Worm (Caenorhabditis elegans) whole organism, young adult: ENCODE results near the gene clec-195.

ENCODE experiments used
- B0035.1 ChIP-seq: sonication (generic microtip); optimal IDR thresholded peaks from 2 replicates; lab custom pipeline; 2016; ENCODE audit warnings: missing genetic modification characterization, mild to moderate bottlenecking, missing compliant biosample characterization, missing genotype, missing genetic modification reagents
- D2030.7 ChIP-seq: fragments of 200-800 bp; sonication (Bioruptor generic); IDR thresholded peaks from 2 replicates; pipeline ENCODE4 v1.3.6; 2022; ENCODE audit warnings: missing genetic modification reagents, missing genetic modification characterization, missing compliant biosample characterization
- F23B12.7 ChIP-seq: sonication (generic microtip); optimal IDR thresholded peaks from 2 replicates; lab custom pipeline; 2017; ENCODE audit warnings: missing genetic modification characterization, mild to moderate bottlenecking, missing compliant biosample characterization, antibody characterized with exemption, moderate library complexity; ENCODE audit not compliant: insufficient read depth
- F39B2.1 ChIP-seq: fragments of 200-800 bp; sonication (Bioruptor generic); IDR thresholded peaks from 2 replicates; pipeline ENCODE4 v1.3.6; 2022; ENCODE audit warnings: missing genetic modification reagents, missing genetic modification characterization, missing compliant biosample characterization
- F49E8.2 ChIP-seq: sonication (generic microtip); optimal IDR thresholded peaks from 3 replicates; lab custom pipeline; 2017; ENCODE audit warnings: missing genetic modification characterization, mild to moderate bottlenecking, missing compliant biosample characterization, antibody characterized with exemption, moderate library complexity; ENCODE audit not compliant: insufficient read depth
- F52B5.7 ChIP-seq: sonication (generic microtip); optimal IDR thresholded peaks from 2 replicates; lab custom pipeline; 2016; ENCODE audit warnings: mild to moderate bottlenecking, missing genetic modification characterization, missing compliant biosample characterization
- F57C9.4 ChIP-seq: sonication (generic microtip); optimal IDR thresholded peaks from 2 replicates; lab custom pipeline; 2017; ENCODE audit warnings: mild to moderate bottlenecking, missing genetic modification characterization, missing compliant biosample characterization
- K11D2.4 ChIP-seq: fragments of 200-800 bp; sonication (Bioruptor generic); IDR thresholded peaks from 2 replicates; pipeline ENCODE4 v1.3.6; 2022; ENCODE audit warnings: missing genetic modification reagents, missing genetic modification characterization, missing compliant biosample characterization
- K12H6.12 ChIP-seq: fragments of 200-800 bp; sonication (Bioruptor generic); optimal IDR thresholded peaks from 2 replicates; lab custom pipeline; 2018; ENCODE audit warnings: mild to moderate bottlenecking, missing genetic modification characterization, missing compliant biosample characterization
- T07F8.4 ChIP-seq: sonication (generic microtip); optimal IDR thresholded peaks from 2 replicates; lab custom pipeline; 2016; ENCODE audit warnings: mild to moderate bottlenecking, missing genetic modification characterization, moderate library complexity, missing compliant biosample characterization
- T26A5.8 ChIP-seq: sonication (generic microtip); optimal IDR thresholded peaks from 2 replicates; lab custom pipeline; 2016; ENCODE audit warnings: missing genetic modification characterization, missing compliant biosample characterization
- Y53F4B.3 ChIP-seq: fragments of 200-800 bp; sonication (Bioruptor generic); IDR thresholded peaks from 2 replicates; pipeline ENCODE4 v1.3.6; 2022; ENCODE audit warnings: missing genetic modification reagents, missing genetic modification characterization, missing compliant biosample characterization
- atf-7 ChIP-seq: sonication (generic microtip); optimal IDR thresholded peaks from 2 replicates; lab custom pipeline; 2017; ENCODE audit warnings: mild to moderate bottlenecking, missing genetic modification characterization, missing compliant biosample characterization
- attf-5 ChIP-seq: fragments of 200-800 bp; sonication (Bioruptor generic); optimal IDR thresholded peaks from 2 replicates; lab custom pipeline; 2018; ENCODE audit warnings: mild to moderate bottlenecking, missing genetic modification characterization, missing compliant biosample characterization
- cebp-1 ChIP-seq, 2 experiments: fragments of 200-800 bp in 1 of 2; sonication (Bioruptor generic) in 1 of 2; sonication (generic microtip) in 1 of 2; IDR thresholded peaks in 1 of 2; optimal IDR thresholded peaks in 1 of 2; 2 replicates each; pipeline versions ENCODE4 v1.3.6 to Lab custom; 2017 to 2022; ENCODE audit warnings: missing compliant biosample characterization in 2 of 2, missing genetic modification characterization in 2 of 2, mild to moderate bottlenecking in 1 of 2, missing genetic modification reagents in 1 of 2, moderate library complexity in 1 of 2
- cebp-2 ChIP-seq: fragments of 200-800 bp; sonication (Bioruptor generic); IDR thresholded peaks from 2 replicates; pipeline ENCODE4 v1.3.6; 2022; ENCODE audit warnings: missing genetic modification characterization, missing compliant biosample characterization
- ceh-100 ChIP-seq: fragments of 200-800 bp; sonication (Bioruptor generic); IDR thresholded peaks from 2 replicates; pipeline ENCODE4 v1.3.6; 2022; ENCODE audit warnings: missing genetic modification reagents, missing genetic modification characterization, missing compliant biosample characterization
- ceh-79 ChIP-seq: sonication (generic microtip); optimal IDR thresholded peaks from 2 replicates; lab custom pipeline; 2017; ENCODE audit warnings: mild to moderate bottlenecking, missing genetic modification characterization, missing compliant biosample characterization
- die-1 ChIP-seq: sonication (generic microtip); optimal IDR thresholded peaks from 2 replicates; lab custom pipeline; 2016; ENCODE audit warnings: missing genotype, mild to moderate bottlenecking, missing genetic modification characterization, missing compliant biosample characterization
- dpff-1 ChIP-seq: sonication (generic microtip); optimal IDR thresholded peaks from 2 replicates; lab custom pipeline; 2017; ENCODE audit warnings: mild to moderate bottlenecking, missing genetic modification characterization, missing compliant biosample characterization
- dpl-1 ChIP-seq: fragments of 150-350 bp; optimal IDR thresholded peaks from 2 replicates; lab custom pipeline; 2014; ENCODE audit warnings: missing biosample characterization, missing genetic modification reagents, missing genetic modification characterization
- egl-44 ChIP-seq: fragments of 200-800 bp; sonication (Bioruptor generic); IDR thresholded peaks from 2 replicates; pipeline ENCODE4 v1.3.6; 2022; ENCODE audit warnings: missing genetic modification reagents, missing genetic modification characterization, missing compliant biosample characterization
- him-1 ChIP-seq: sonication (generic microtip); optimal IDR thresholded peaks from 2 replicates; lab custom pipeline; 2016; ENCODE audit warnings: missing genotype, missing genetic modification reagents, missing genetic modification characterization, missing compliant biosample characterization
- hmg-1.2 ChIP-seq: fragments of 200-800 bp; sonication (Bioruptor generic); IDR thresholded peaks from 2 replicates; pipeline ENCODE4 v1.3.6; 2022; ENCODE audit warnings: missing genetic modification reagents, missing genetic modification characterization, missing compliant biosample characterization
- hrde-1 ChIP-seq: sonication (generic microtip); optimal IDR thresholded peaks from 2 replicates; lab custom pipeline; 2016; ENCODE audit warnings: missing genetic modification characterization, mild to moderate bottlenecking, missing compliant biosample characterization, moderate library complexity, missing genotype, missing genetic modification reagents, borderline replicate concordance
- let-607 ChIP-seq, 2 experiments: fragments of 200-800 bp in 1 of 2; sonication (Bioruptor generic) in 1 of 2; sonication (generic microtip) in 1 of 2; optimal IDR thresholded peaks; 2 replicates each; lab custom pipeline; 2016 to 2018; ENCODE audit warnings: mild to moderate bottlenecking in 2 of 2, missing compliant biosample characterization in 2 of 2, missing genetic modification characterization in 2 of 2, moderate library complexity in 2 of 2, missing genotype in 1 of 2
- lin-35 ChIP-seq, 3 experiments: fragments of 150-350 bp in 2 of 3; sonication (generic microtip) in 1 of 3; optimal IDR thresholded peaks; 2 replicates each; lab custom pipeline; 2014 to 2018; ENCODE audit warnings: missing biosample characterization in 3 of 3, missing genetic modification characterization in 3 of 3, missing genetic modification reagents in 3 of 3
- lin-54 ChIP-seq: fragments of 200-800 bp; sonication (Bioruptor generic); optimal IDR thresholded peaks from 2 replicates; lab custom pipeline; 2018; ENCODE audit warnings: mild to moderate bottlenecking, missing genetic modification characterization, missing compliant biosample characterization
- mes-4 ChIP-seq: sonication (generic microtip); optimal IDR thresholded peaks from 2 replicates; lab custom pipeline; 2016; ENCODE audit warnings: missing genotype, missing genetic modification characterization, missing compliant biosample characterization
- nhr-120 ChIP-seq: fragments of 200-800 bp; sonication (Bioruptor generic); IDR thresholded peaks from 2 replicates; pipeline ENCODE4 v1.3.6; 2022; ENCODE audit warnings: missing genetic modification characterization, missing compliant biosample characterization
- nhr-179 ChIP-seq: sonication (generic microtip); optimal IDR thresholded peaks from 2 replicates; lab custom pipeline; 2016; ENCODE audit warnings: mild to moderate bottlenecking, missing genetic modification characterization, missing compliant biosample characterization
- nhr-80 ChIP-seq: sonication (generic microtip); optimal IDR thresholded peaks from 2 replicates; lab custom pipeline; 2016; ENCODE audit warnings: missing genetic modification characterization, missing compliant biosample characterization
- nhr-90 ChIP-seq: sonication (generic microtip); optimal IDR thresholded peaks from 2 replicates; lab custom pipeline; 2016; ENCODE audit warnings: missing genotype, mild to moderate bottlenecking, missing genetic modification characterization, missing compliant biosample characterization
- rcor-1 ChIP-seq: fragments of 200-800 bp; sonication (Bioruptor generic); IDR thresholded peaks from 2 replicates; pipeline ENCODE4 v1.3.6; 2022; ENCODE audit warnings: missing genetic modification reagents, missing genetic modification characterization, missing compliant biosample characterization
- repo-1 ChIP-seq: sonication (generic microtip); optimal IDR thresholded peaks from 2 replicates; lab custom pipeline; 2017; ENCODE audit warnings: mild to moderate bottlenecking, missing genetic modification characterization, missing compliant biosample characterization
- snpc-1.1 ChIP-seq: sonication (generic microtip); optimal IDR thresholded peaks from 2 replicates; lab custom pipeline; 2017; ENCODE audit warnings: missing genetic modification characterization, mild to moderate bottlenecking, missing compliant biosample characterization, antibody characterized with exemption, moderate library complexity, missing genotype, missing genetic modification reagents; ENCODE audit not compliant: insufficient read depth
- somi-1 ChIP-seq: fragments of 200-800 bp; sonication (Bioruptor generic); optimal IDR thresholded peaks from 2 replicates; lab custom pipeline; 2018; ENCODE audit warnings: mild to moderate bottlenecking, missing genetic modification characterization, missing compliant biosample characterization
- tbp1 ChIP-seq: fragments of 200-800 bp; sonication (Bioruptor generic); optimal IDR thresholded peaks from 2 replicates; lab custom pipeline; 2018; ENCODE audit warnings: mild to moderate bottlenecking, missing genetic modification characterization, missing compliant biosample characterization
- tbx-9 ChIP-seq: sonication (generic microtip); optimal IDR thresholded peaks from 2 replicates; lab custom pipeline; 2016; ENCODE audit warnings: borderline replicate concordance, missing genetic modification characterization, inconsistent platforms, missing compliant biosample characterization
- unc-62 ChIP-seq: fragments of 150-350 bp; optimal IDR thresholded peaks from 2 replicates; lab custom pipeline; 2014; ENCODE audit warnings: missing biosample characterization, missing genetic modification reagents, missing genetic modification characterization
- xnd-1 ChIP-seq: sonication (generic microtip); optimal IDR thresholded peaks from 2 replicates; lab custom pipeline; 2016; ENCODE audit warnings: missing genotype, missing genetic modification reagents, missing genetic modification characterization, missing compliant biosample characterization
- zim-3 ChIP-seq: sonication (generic microtip); optimal IDR thresholded peaks from 2 replicates; lab custom pipeline; 2017; ENCODE audit warnings: mild to moderate bottlenecking, missing genetic modification characterization, moderate library complexity, missing compliant biosample characterization
- ztf-18 ChIP-seq: sonication (generic microtip); optimal IDR thresholded peaks from 2 replicates; lab custom pipeline; 2016; ENCODE audit warnings: missing genotype, mild to moderate bottlenecking, missing genetic modification characterization, missing compliant biosample characterization
- ztf-26 ChIP-seq: sonication (generic microtip); optimal IDR thresholded peaks from 2 replicates; lab custom pipeline; 2017; ENCODE audit warnings: missing genetic modification characterization, missing compliant biosample characterization
- ztf-28 ChIP-seq: fragments of 200-800 bp; sonication (Bioruptor generic); IDR thresholded peaks from 2 replicates; pipeline ENCODE4 v1.3.6; 2022; ENCODE audit warnings: missing genetic modification reagents, missing genetic modification characterization, missing compliant biosample characterization

The clec-195 gene

DNA sequence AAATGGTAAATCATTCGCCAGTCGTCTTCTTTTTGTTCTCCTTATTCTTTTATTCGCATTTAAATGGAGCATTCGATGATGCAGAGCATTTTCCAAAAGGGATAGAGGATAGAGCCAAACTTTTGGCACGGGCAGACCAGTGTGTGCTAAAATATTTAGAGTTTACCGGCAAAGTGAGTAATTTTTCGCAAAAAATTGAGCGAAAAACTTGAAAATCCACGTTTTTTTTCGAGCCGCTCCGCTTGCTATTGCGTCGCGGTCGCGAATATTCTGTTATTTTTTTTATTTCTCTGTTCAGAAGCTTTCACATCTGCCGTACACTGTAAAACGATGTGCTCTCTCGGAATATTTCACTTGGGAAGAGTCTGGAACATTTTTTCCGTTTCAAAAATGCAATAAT is 43.3 kb upstream of the clec-195 start, which contains the start of gene Y116A8C.43 (continued):
- TF ChIP-seq atf-7 (tag; lab: Kevin White, UChicago) (no peak), repo-1 (peak; percentile 55), snpc-1.1 (tag; lab: Kevin White, UChicago) (no peak), B0035.1 (tag; lab: Kevin White, UChicago) (no peak), F57C9.4 (peak; percentile 38), F52B5.7 (tag; lab: Kevin White, UChicago) (peak; percentile 39), tbp1 (GFP tag; lab: Kevin White, UChicago) (peak; percentile 44), tbx-9 (tag; lab: Kevin White, UChicago) (no peak), egl-44 (no peak), dpff-1 (no peak), ceh-100 (GFP tag; lab: Robert Waterston, UW) (peak; percentile 26), nhr-80 (tag; lab: Kevin White, UChicago) (no peak), ztf-18 (tag; lab: Kevin White, UChicago) (peak; percentile 26), ceh-79 (tag; lab: Kevin White, UChicago) (no peak), lin-35 (GFP tag; optimal IDR thresholded peaks at IDR 0.05; lab: Kevin White, UChicago) (no peak), him-1 (tag; lab: Kevin White, UChicago) (peak; percentile 37), rcor-1 (GFP tag; lab: Robert Waterston, UW) (peak; percentile 38; the same call in 1 of the 2 replicates), cebp-1 (GFP tag; IDR thresholded peaks at IDR 0.05; lab: Robert Waterston, UW) (no peak), cebp-1 (tag; optimal IDR thresholded peaks at IDR 0.05; lab: Kevin White, UChicago) (peak; percentile 12), nhr-90 (no peak), F23B12.7 (no peak), F49E8.2 (tag; lab: Kevin White, UChicago) (peak; percentile 65), zim-3 (tag; lab: Kevin White, UChicago) (peak; percentile 57), F39B2.1 (no peak), attf-5 (GFP tag; lab: Kevin White, UChicago) (peak; percentile 18), nhr-179 (tag; lab: Kevin White, UChicago) (no peak), mes-4 (tag; lab: Kevin White, UChicago) (peak; percentile 31)

DNA sequence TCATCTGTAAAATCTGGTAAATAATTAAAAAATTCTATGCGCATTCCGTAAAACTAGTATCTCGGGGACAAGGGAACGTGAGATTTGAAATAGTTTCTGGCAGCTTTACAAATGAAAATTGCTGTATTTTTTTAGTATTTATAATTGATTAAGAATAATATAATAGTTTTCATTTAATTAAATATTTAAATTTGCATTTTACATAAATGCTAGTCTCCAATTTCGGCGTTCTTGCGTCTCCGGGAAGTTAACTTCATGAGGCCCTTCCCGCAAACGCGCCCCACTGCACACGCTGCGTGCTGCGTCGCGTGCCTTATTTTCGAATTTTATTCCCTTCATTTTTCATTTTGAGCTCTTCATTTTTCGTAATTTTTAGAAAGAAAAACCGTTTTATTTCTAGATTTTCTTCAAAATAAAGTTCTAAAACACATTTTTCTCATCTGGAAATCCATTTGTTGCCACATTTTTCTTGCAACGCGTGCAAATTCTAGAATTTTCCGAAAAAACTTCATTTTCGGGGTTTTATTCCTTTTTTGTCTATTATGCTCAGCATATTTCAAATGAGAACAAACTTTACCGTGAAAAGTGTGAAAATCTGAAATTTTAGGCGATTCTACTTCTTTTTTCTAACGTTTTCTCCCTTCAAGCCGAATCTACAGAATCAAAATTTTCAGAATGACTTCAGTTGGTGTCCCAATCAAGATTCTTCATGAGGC is 42.0 kb upstream of the clec-195 start, which contains the start of the genes snx-13 and snr-1:
Gene snx-13, minus strand, starts transcription at position 55 of the 716 bp plus-strand sequence.
Gene snr-1, plus strand, starts transcription at position 666 of the 716 bp plus-strand sequence.
- TF ChIP-seq T07F8.4 (tag; lab: Kevin White, UChicago) (peak; percentile 24), somi-1 (peak; percentile 24), xnd-1 (tag; lab: Kevin White, UChicago) (no peak), ztf-28 (peak; percentile 91; the same call in 1 of the 2 replicates), F52B5.7 (tag; lab: Kevin White, UChicago) (no peak), hmg-1.2 (GFP tag; lab: Robert Waterston, UW) (peak; percentile 52; the same call in 1 of the 2 replicates), K12H6.12 (peak; percentile 86), zim-3 (tag; lab: Kevin White, UChicago) (no peak), let-607 (tag; optimal IDR thresholded peaks at IDR 0.05; lab: Kevin White, UChicago) (peak in 1 of 2 experiments; percentile 59), nhr-80 (tag; lab: Kevin White, UChicago) (peak; percentile 13), ztf-26 (tag; lab: Kevin White, UChicago) (no peak), lin-54 (GFP tag; lab: Kevin White, UChicago) (peak; percentile 83), dpl-1 (GFP tag; lab: Kevin White, UChicago) (no peak), cebp-2 (GFP tag; lab: Robert Waterston, UW) (no peak), lin-35 (GFP tag; optimal IDR thresholded peaks at IDR 0.05; lab: Kevin White, UChicago) (peak in 1 of 3 experiments; percentile 64), mes-4 (tag; lab: Kevin White, UChicago) (no peak), attf-5 (GFP tag; lab: Kevin White, UChicago) (peak; percentile 96), die-1 (tag; lab: Kevin White, UChicago) (no peak), T26A5.8 (tag; lab: Kevin White, UChicago) (no peak), Y53F4B.3 (no peak), nhr-120 (GFP tag; lab: Robert Waterston, UW) (no peak), unc-62 (GFP tag; lab: Kevin White, UChicago) (no peak), hrde-1 (tag; lab: Kevin White, UChicago) (peak; percentile 42), ztf-18 (tag; lab: Kevin White, UChicago) (peak; percentile 70), D2030.7 (peak; percentile 91), K11D2.4 (GFP tag; lab: Robert Waterston, UW) (no peak; the same call in 1 of the 2 replicates)
